Fruit fly (Drosophila melanogaster) whole organism, prepupa: Measurements from ENCODE around the gene CG17127.

Experiments
- Blimp-1 ChIP-seq: fragments of 200-800 bp; sonication (Bioruptor generic); optimal IDR thresholded peaks from 3 replicates; lab custom pipeline; 2017; ENCODE audit warnings: missing biosample characterization, missing genetic modification characterization, mild to moderate bottlenecking, moderate library complexity, missing genetic modification reagents
- CG10631 ChIP-seq: fragments of 200-800 bp; sonication (Bioruptor generic); optimal IDR thresholded peaks from 2 replicates; lab custom pipeline; 2016; ENCODE audit warnings: missing biosample characterization, missing genetic modification characterization
- CG10669 ChIP-seq: fragments of 200-800 bp; sonication (Bioruptor generic); optimal IDR thresholded peaks from 3 replicates; lab custom pipeline; 2018; ENCODE audit warnings: missing biosample characterization, mild to moderate bottlenecking, missing genetic modification characterization, moderate library complexity
- CG11294 ChIP-seq: fragments of 200-800 bp; sonication (Bioruptor generic); IDR thresholded peaks from 2 replicates; pipeline ENCODE4 v1.3.6; 2022; ENCODE audit warnings: missing biosample characterization, missing genetic modification characterization
- CG11762 ChIP-seq: fragments of 200-800 bp; sonication (Bioruptor generic); optimal IDR thresholded peaks from 3 replicates; lab custom pipeline; 2016; ENCODE audit warnings: missing biosample characterization, missing genetic modification characterization; ENCODE audit not compliant: insufficient read depth
- CG11902 ChIP-seq: fragments of 200-800 bp; sonication (Bioruptor generic); optimal IDR thresholded peaks from 3 replicates; lab custom pipeline; 2016; ENCODE audit warnings: missing biosample characterization, missing genetic modification characterization
- CG15336 ChIP-seq: fragments of 200-800 bp; sonication (Bioruptor generic); IDR thresholded peaks from 2 replicates; pipeline ENCODE4 v1.3.6; 2022; ENCODE audit warnings: missing biosample characterization, missing genetic modification characterization
- CG1621 ChIP-seq: fragments of 200-800 bp; sonication (Bioruptor generic); optimal IDR thresholded peaks from 3 replicates; lab custom pipeline; 2018; ENCODE audit warnings: missing biosample characterization, mild to moderate bottlenecking, missing genetic modification characterization
- CG16779 ChIP-seq: fragments of 200-800 bp; sonication (Bioruptor generic); optimal IDR thresholded peaks from 3 replicates; lab custom pipeline; 2017; ENCODE audit warnings: missing biosample characterization, mild to moderate bottlenecking, missing genetic modification characterization
- CG31627 ChIP-seq: fragments of 200-800 bp; sonication (Bioruptor generic); optimal IDR thresholded peaks from 3 replicates; lab custom pipeline; 2016; ENCODE audit warnings: missing biosample characterization, missing genetic modification characterization
- CG3919 ChIP-seq: fragments of 200-800 bp; sonication (Bioruptor generic); optimal IDR thresholded peaks from 3 replicates; lab custom pipeline; 2016; ENCODE audit warnings: missing biosample characterization, missing genetic modification characterization
- CG4318 ChIP-seq: fragments of 200-800 bp; sonication (Bioruptor generic); optimal IDR thresholded peaks from 3 replicates; lab custom pipeline; 2017; ENCODE audit warnings: missing biosample characterization, mild to moderate bottlenecking, missing genetic modification characterization
- CG6163 ChIP-seq: fragments of 200-800 bp; sonication (Bioruptor generic); IDR thresholded peaks from 3 replicates; pipeline ENCODE4 v1.3.6; 2022; ENCODE audit warnings: missing biosample characterization, missing genetic modification characterization
- CG6276 ChIP-seq: fragments of 200-800 bp; sonication (Bioruptor generic); optimal IDR thresholded peaks from 2 replicates; lab custom pipeline; 2017; ENCODE audit warnings: missing biosample characterization, mild to moderate bottlenecking, missing genetic modification characterization
- CG6792 ChIP-seq: fragments of 200-800 bp; sonication (Bioruptor generic); optimal IDR thresholded peaks from 3 replicates; lab custom pipeline; 2016; ENCODE audit warnings: missing biosample characterization, missing genetic modification characterization
- CG6808 ChIP-seq: fragments of 200-800 bp; sonication (Bioruptor generic); optimal IDR thresholded peaks from 3 replicates; lab custom pipeline; 2017; ENCODE audit warnings: missing biosample characterization, missing genetic modification characterization, mild to moderate bottlenecking, moderate library complexity, missing genetic modification reagents
- CG7368 ChIP-seq: fragments of 200-800 bp; sonication (Bioruptor generic); optimal IDR thresholded peaks from 3 replicates; lab custom pipeline; 2016; ENCODE audit warnings: missing biosample characterization, missing genetic modification characterization
- CG8119 ChIP-seq: fragments of 200-800 bp; sonication (Bioruptor generic); IDR thresholded peaks from 3 replicates; pipeline ENCODE4 v1.3.6; 2022; ENCODE audit warnings: missing biosample characterization, missing genetic modification characterization
- CG8319 ChIP-seq: fragments of 200-800 bp; sonication (Bioruptor generic); optimal IDR thresholded peaks from 3 replicates; lab custom pipeline; 2016; ENCODE audit warnings: missing biosample characterization, missing genetic modification characterization
- CG9139 ChIP-seq: fragments of 200-800 bp; sonication (Bioruptor generic); optimal IDR thresholded peaks from 3 replicates; lab custom pipeline; 2017; ENCODE audit warnings: missing biosample characterization, mild to moderate bottlenecking, missing genetic modification characterization
- Eip75B ChIP-seq: fragments of 200-800 bp; sonication (Bioruptor generic); optimal IDR thresholded peaks from 3 replicates; lab custom pipeline; 2016; ENCODE audit warnings: missing biosample characterization, missing genetic modification characterization
- Eip78C ChIP-seq: fragments of 200-800 bp; sonication (Bioruptor generic); peaks from one replicate; lab custom pipeline; 2016; ENCODE audit warnings: missing biosample characterization, missing genetic modification characterization
- Ets21C ChIP-seq: fragments of 200-800 bp; sonication (Bioruptor generic); optimal IDR thresholded peaks from 3 replicates; lab custom pipeline; 2016; ENCODE audit warnings: missing biosample characterization, missing genetic modification characterization
- Gug ChIP-seq: fragments of 200-800 bp; sonication (Bioruptor generic); IDR thresholded peaks from 2 replicates; pipeline ENCODE4 v1.3.6; 2022; ENCODE audit warnings: missing biosample characterization, missing genetic modification characterization
- Hr39 ChIP-seq: fragments of 200-800 bp; sonication (Bioruptor generic); optimal IDR thresholded peaks from 2 replicates; lab custom pipeline; 2016; ENCODE audit warnings: missing biosample characterization, missing genetic modification characterization
- Hr4 ChIP-seq: fragments of 200-800 bp; sonication (Bioruptor generic); optimal IDR thresholded peaks from 3 replicates; lab custom pipeline; 2016; ENCODE audit warnings: missing biosample characterization, missing genetic modification characterization
- Lpt ChIP-seq: fragments of 200-800 bp; sonication (Bioruptor generic); optimal IDR thresholded peaks from 3 replicates; lab custom pipeline; 2016; ENCODE audit warnings: missing biosample characterization, missing genetic modification characterization
- Met ChIP-seq: fragments of 200-800 bp; sonication (Bioruptor generic); optimal IDR thresholded peaks from 3 replicates; lab custom pipeline; 2016; ENCODE audit warnings: missing biosample characterization, missing genetic modification characterization
- OdsH ChIP-seq: fragments of 200-800 bp; sonication (Bioruptor generic); optimal IDR thresholded peaks from 3 replicates; lab custom pipeline; 2016; ENCODE audit warnings: missing biosample characterization, missing genetic modification characterization
- Smox ChIP-seq: fragments of 200-800 bp; sonication (Bioruptor generic); optimal IDR thresholded peaks from 3 replicates; lab custom pipeline; 2016; ENCODE audit warnings: missing biosample characterization, missing genetic modification characterization
- Sox102F ChIP-seq: fragments of 200-800 bp; sonication (Bioruptor generic); optimal IDR thresholded peaks from 2 replicates; lab custom pipeline; 2016; ENCODE audit warnings: missing biosample characterization, mild to moderate bottlenecking, missing genetic modification characterization
- Sox14 ChIP-seq: fragments of 200-800 bp; sonication (Bioruptor generic); optimal IDR thresholded peaks from 3 replicates; lab custom pipeline; 2016; ENCODE audit warnings: missing biosample characterization, missing genetic modification characterization
- Sox15 ChIP-seq: fragments of 200-800 bp; sonication (Bioruptor generic); optimal IDR thresholded peaks from 3 replicates; lab custom pipeline; 2016; ENCODE audit warnings: missing biosample characterization, missing genetic modification characterization
- achi ChIP-seq: fragments of 200-800 bp; sonication (Bioruptor generic); optimal IDR thresholded peaks from 3 replicates; lab custom pipeline; 2016; ENCODE audit warnings: missing biosample characterization, missing genetic modification characterization
- acj6 ChIP-seq: fragments of 200-800 bp; sonication (Bioruptor generic); optimal IDR thresholded peaks from 3 replicates; lab custom pipeline; 2016; ENCODE audit warnings: missing biosample characterization, missing genetic modification characterization
- cyc ChIP-seq: fragments of 200-800 bp; sonication (Bioruptor generic); optimal IDR thresholded peaks from 3 replicates; lab custom pipeline; 2016; ENCODE audit warnings: missing biosample characterization, missing genetic modification characterization
- dac ChIP-seq: fragments of 200-800 bp; sonication (Bioruptor generic); optimal IDR thresholded peaks from 2 replicates; lab custom pipeline; 2017; ENCODE audit warnings: missing biosample characterization, mild to moderate bottlenecking, missing genetic modification characterization
- dsx ChIP-seq: fragments of 200-800 bp; optimal IDR thresholded peaks from 3 replicates; lab custom pipeline; 2019; ENCODE audit warnings: missing biosample characterization, mild to moderate bottlenecking, missing genetic modification characterization, moderate library complexity; ENCODE audit not compliant: poor library complexity, severe bottlenecking
- eg ChIP-seq: fragments of 200-800 bp; sonication (Bioruptor generic); IDR thresholded peaks from 3 replicates; pipeline ENCODE4 v1.3.6; 2022; ENCODE audit warnings: missing biosample characterization, missing genetic modification characterization
- fd59A ChIP-seq: fragments of 200-800 bp; sonication (Bioruptor generic); optimal IDR thresholded peaks from 2 replicates; lab custom pipeline; 2017; ENCODE audit warnings: missing biosample characterization, mild to moderate bottlenecking, missing genetic modification characterization, missing genetic modification reagents
- fd85E ChIP-seq: fragments of 200-800 bp; sonication (Bioruptor generic); optimal IDR thresholded peaks from 3 replicates; lab custom pipeline; 2016; ENCODE audit warnings: missing biosample characterization, missing genetic modification characterization
- fkh ChIP-seq: fragments of 200-800 bp; sonication (Bioruptor generic); optimal IDR thresholded peaks from 3 replicates; lab custom pipeline; 2017; ENCODE audit warnings: missing biosample characterization, mild to moderate bottlenecking, missing genetic modification characterization, moderate library complexity
- lz ChIP-seq: fragments of 200-800 bp; sonication (Bioruptor generic); optimal IDR thresholded peaks from 3 replicates; lab custom pipeline; 2016; ENCODE audit warnings: missing biosample characterization, missing genetic modification characterization
- net ChIP-seq: fragments of 200-800 bp; sonication (Bioruptor generic); optimal IDR thresholded peaks from 3 replicates; lab custom pipeline; 2016; ENCODE audit warnings: missing biosample characterization, missing genetic modification characterization
- pdm3 ChIP-seq: fragments of 200-800 bp; sonication (Bioruptor generic); optimal IDR thresholded peaks from 3 replicates; lab custom pipeline; 2016; ENCODE audit warnings: missing biosample characterization, missing genetic modification characterization
- salr ChIP-seq, 2 experiments: fragments of 200-800 bp; sonication (Bioruptor generic); optimal IDR thresholded peaks; 3 replicates each; lab custom pipeline; 2016 to 2018; ENCODE audit warnings: missing biosample characterization in 2 of 2, missing genetic modification characterization in 2 of 2, mild to moderate bottlenecking in 1 of 2
- spab ChIP-seq: fragments of 200-800 bp; sonication (Bioruptor generic); optimal IDR thresholded peaks from 2 replicates; lab custom pipeline; 2017; ENCODE audit warnings: missing biosample characterization, mild to moderate bottlenecking, missing genetic modification characterization, missing genetic modification reagents
- svp ChIP-seq: fragments of 200-800 bp; sonication (Bioruptor generic); peaks from one replicate; lab custom pipeline; 2016; ENCODE audit warnings: missing biosample characterization, missing genetic modification characterization
- vri ChIP-seq: fragments of 200-800 bp; sonication (Bioruptor generic); optimal IDR thresholded peaks from 3 replicates; lab custom pipeline; 2016; ENCODE audit warnings: missing biosample characterization, mild to moderate bottlenecking, missing genetic modification characterization

The CG17127 gene

dm6 chr2L:10759624-10760023, 11.0 kb upstream of the CG17127 start (continued):
- TF ChIP-seq CG16779 (no peak), dac (no peak), vri (GFP tag; lab: Kevin White, UChicago) (no peak), CG6792 (GFP tag; lab: Kevin White, UChicago) (peak; percentile 52), CG15336 (no peak), CG11294 (GFP tag; lab: Robert Waterston, UW) (no peak), CG9139 (GFP tag; lab: Kevin White, UChicago) (no peak), Sox102F (peak; percentile 41), net (no peak), CG4318 (GFP tag; lab: Kevin White, UChicago) (no peak), CG10631 (GFP tag; lab: Kevin White, UChicago) (peak; percentile 53)
- TF ChIP-seq, all 60 proteins: peak for 37

- TF ChIP-seq CG6792 (GFP tag; lab: Kevin White, UChicago) (peak; percentile 16), fd59A (GFP tag; lab: Kevin White, UChicago) (no peak), Hr4 (GFP tag; lab: Kevin White, UChicago) (peak; percentile 27), Sox15 (no peak), Ets21C (no peak), Eip78C (GFP tag; lab: Kevin White, UChicago) (peak; percentile 84), Sox14 (no peak), Eip75B (GFP tag; lab: Kevin White, UChicago) (peak; percentile 33), acj6 (GFP tag; lab: Kevin White, UChicago) (peak; percentile 36), CG6163 (GFP tag; lab: Robert Waterston, UW) (no peak; the same call in 2 of the 3 replicates), CG10669 (GFP tag; lab: Kevin White, UChicago) (no peak), Met (GFP tag; lab: Kevin White, UChicago) (peak; percentile 29), CG16779 (no peak), CG15336 (no peak), CG31627 (no peak), Blimp-1 (GFP tag; lab: Kevin White, UChicago) (no peak), dsx (peak; percentile 29), CG8319 (GFP tag; lab: Kevin White, UChicago) (no peak), Gug (GFP tag; lab: Robert Waterston, UW) (no peak), svp (GFP tag; lab: Kevin White, UChicago) (no peak), CG7368 (GFP tag; lab: Kevin White, UChicago) (no peak), CG8119 (no peak), lz (GFP tag; lab: Kevin White, UChicago) (no peak), vri (GFP tag; lab: Kevin White, UChicago) (no peak), net (peak; percentile 10), Hr39 (no peak), fkh (GFP tag; lab: Kevin White, UChicago) (no peak), CG9139 (GFP tag; lab: Kevin White, UChicago) (no peak), OdsH (GFP tag; lab: Kevin White, UChicago) (peak; percentile 44), CG1621 (tag; lab: Kevin White, UChicago) (no peak), pdm3 (peak; percentile 28), CG3919 (GFP tag; lab: Kevin White, UChicago) (peak; percentile 28), spab (GFP tag; lab: Kevin White, UChicago) (no peak), Smox (GFP tag; lab: Kevin White, UChicago) (peak; percentile 28), Sox102F (no peak), cyc (no peak), CG11762 (no peak), fd85E (GFP tag; lab: Kevin White, UChicago) (no peak), CG6808 (GFP tag; lab: Kevin White, UChicago) (no peak), achi (GFP tag; lab: Kevin White, UChicago) (no peak), eg (no peak), CG11902 (GFP tag; lab: Kevin White, UChicago) (no peak), salr (GFP tag; optimal IDR thresholded peaks at IDR 0.05; lab: Kevin White, UChicago) (no peak), CG6276 (GFP tag; lab: Kevin White, UChicago) (no peak), Lpt (GFP tag; lab: Kevin White, UChicago) (no peak)
Observed at dm6 chr2L:10760422-10761166, 10.1 kb upstream of the CG17127 start, which contains the start of gene CG6495. Gene CG6495 (plus strand): TSS chr2L:10761116.
